Fruit fly (Drosophila melanogaster): ENCODE data around the gene kek5.

dm6 chrX:19371135-19371938, 18.4 kb downstream of the kek5 start:
- TF ChIP-seq kay (GFP tag; ENCODE audit: borderline replicate concordance) (peak; percentile 11), ovo (GFP tag; optimal IDR thresholded peaks at IDR 0.05) (no peak)

Measured in whole organism, adult.